Fruit fly (Drosophila melanogaster) whole organism, embryonic: ENCODE data around the gene WASp.

ENCODE experiments used
- B-H1 ChIP-seq: fragments of 200-800 bp; sonication (Bioruptor generic); IDR thresholded peaks from 3 replicates; pipeline ENCODE4 v1.3.6; 2022; ENCODE audit warnings: missing biosample characterization, missing genetic modification characterization
- CG10321 ChIP-seq: fragments of 200-800 bp; sonication (Bioruptor generic); IDR thresholded peaks from 2 replicates; pipeline ENCODE4 v1.3.6; 2022; ENCODE audit warnings: missing biosample characterization, missing genetic modification characterization
- CG10565 ChIP-seq: fragments of 200-800 bp; sonication (Bioruptor generic); optimal IDR thresholded peaks from 3 replicates; lab custom pipeline; 2016; ENCODE audit warnings: missing biosample characterization, mild to moderate bottlenecking, missing genetic modification characterization
- CG11456 ChIP-seq: fragments of 200-800 bp; sonication (Bioruptor generic); IDR thresholded peaks from 3 replicates; pipeline ENCODE4 v1.3.6; 2022; ENCODE audit warnings: missing biosample characterization, missing genetic modification characterization
- CG1233 ChIP-seq: fragments of 200-800 bp; sonication (Bioruptor generic); optimal IDR thresholded peaks from 4 replicates; lab custom pipeline; 2018; ENCODE audit warnings: missing biosample characterization, mild to moderate bottlenecking, missing genetic modification characterization
- CG12744 ChIP-seq: fragments of 200-800 bp; sonication (Bioruptor generic); optimal IDR thresholded peaks from 2 replicates; lab custom pipeline; 2016; ENCODE audit warnings: missing biosample characterization, missing genetic modification characterization
- CG13775 ChIP-seq: fragments of 200-800 bp; sonication (Bioruptor generic); optimal IDR thresholded peaks from 3 replicates; lab custom pipeline; 2017; ENCODE audit warnings: missing biosample characterization, mild to moderate bottlenecking, missing genetic modification characterization
- CG14860 ChIP-seq: fragments of 200-800 bp; sonication (Bioruptor generic); IDR thresholded peaks from 3 replicates; pipeline ENCODE4 v1.3.6; 2022; ENCODE audit warnings: missing biosample characterization, missing genetic modification characterization; ENCODE audit not compliant: partially characterized antibody
- CG14965 ChIP-seq: fragments of 200-800 bp; sonication (Bioruptor generic); optimal IDR thresholded peaks from 2 replicates; lab custom pipeline; 2016; ENCODE audit warnings: missing biosample characterization, missing genetic modification characterization, borderline replicate concordance
- CG1529 ChIP-seq: fragments of 200-800 bp; sonication (Bioruptor generic); optimal IDR thresholded peaks from 3 replicates; lab custom pipeline; 2018; ENCODE audit warnings: missing biosample characterization, missing genetic modification characterization
- CG18011 ChIP-seq: fragments of 200-800 bp; sonication (Bioruptor generic); optimal IDR thresholded peaks from 2 replicates; lab custom pipeline; 2017; ENCODE audit warnings: missing biosample characterization, missing genetic modification characterization, mild to moderate bottlenecking, moderate library complexity, missing genotype
- CG30431 ChIP-seq: fragments of 200-800 bp; sonication (Bioruptor generic); optimal IDR thresholded peaks from 2 replicates; lab custom pipeline; 2017; ENCODE audit warnings: missing biosample characterization, missing genetic modification characterization
- CG4328 ChIP-seq: fragments of 200-800 bp; sonication (Bioruptor generic); optimal IDR thresholded peaks from 3 replicates; lab custom pipeline; 2017; ENCODE audit warnings: missing biosample characterization, missing genetic modification reagents, missing genetic modification characterization
- CG6683 ChIP-seq: fragments of 200-800 bp; sonication (Bioruptor generic); optimal IDR thresholded peaks from 2 replicates; lab custom pipeline; 2017; ENCODE audit warnings: missing biosample characterization, mild to moderate bottlenecking, missing genetic modification characterization, missing genetic modification reagents
- CG7786 ChIP-seq: fragments of 200-800 bp; sonication (Bioruptor generic); optimal IDR thresholded peaks from 2 replicates; lab custom pipeline; 2016; ENCODE audit warnings: missing biosample characterization, missing genetic modification characterization
- CG8388 ChIP-seq: fragments of 200-800 bp; sonication (Bioruptor generic); optimal IDR thresholded peaks from 2 replicates; lab custom pipeline; 2019; ENCODE audit warnings: missing biosample characterization, mild to moderate bottlenecking, missing genetic modification characterization, moderate library complexity
- CG9609 ChIP-seq: fragments of 200-800 bp; sonication (Bioruptor generic); optimal IDR thresholded peaks from 3 replicates; lab custom pipeline; 2016; ENCODE audit warnings: missing biosample characterization, missing genetic modification characterization
- Camta ChIP-seq: fragments of 200-800 bp; sonication (Bioruptor generic); optimal IDR thresholded peaks from 2 replicates; lab custom pipeline; 2016; ENCODE audit warnings: missing biosample characterization, missing genetic modification characterization
- D19B ChIP-seq: fragments of 200-800 bp; sonication (Bioruptor generic); optimal IDR thresholded peaks from 2 replicates; lab custom pipeline; 2017; ENCODE audit warnings: missing biosample characterization, mild to moderate bottlenecking, missing genetic modification characterization
- Dip2 ChIP-seq: fragments of 200-800 bp; sonication (Bioruptor generic); IDR thresholded peaks from 2 replicates; pipeline ENCODE4 v1.3.6; 2022; ENCODE audit warnings: missing biosample characterization, missing genetic modification characterization
- Doc2 ChIP-seq: fragments of 200-800 bp; sonication (Bioruptor generic); IDR thresholded peaks from 2 replicates; pipeline ENCODE4 v1.3.6; 2022; ENCODE audit warnings: missing biosample characterization, missing genetic modification characterization
- Dp ChIP-seq: fragments of 200-800 bp; sonication (Bioruptor generic); optimal IDR thresholded peaks from 2 replicates; lab custom pipeline; 2018; ENCODE audit warnings: missing biosample characterization, mild to moderate bottlenecking, missing genetic modification characterization, moderate library complexity
- E2f2 ChIP-seq: fragments of 200-800 bp; sonication (Bioruptor generic); IDR thresholded peaks from 2 replicates; pipeline ENCODE4 v1.3.6; 2022; ENCODE audit warnings: missing biosample characterization, missing genetic modification characterization
- Fer2 ChIP-seq: fragments of 200-800 bp; sonication (Bioruptor generic); optimal IDR thresholded peaks from 2 replicates; lab custom pipeline; 2018; ENCODE audit warnings: missing biosample characterization, mild to moderate bottlenecking, missing genetic modification characterization, moderate library complexity
- MESR4 ChIP-seq: fragments of 200-800 bp; sonication (Bioruptor generic); optimal IDR thresholded peaks from 2 replicates; lab custom pipeline; 2018; ENCODE audit warnings: missing biosample characterization, mild to moderate bottlenecking, missing genetic modification characterization, moderate library complexity
- Mad ChIP-seq: fragments of 200-800 bp; sonication (Bioruptor generic); optimal IDR thresholded peaks from 2 replicates; lab custom pipeline; 2016; ENCODE audit warnings: missing biosample characterization, missing genetic modification characterization
- Scr ChIP-seq: fragments of 200-800 bp; sonication (Bioruptor generic); IDR thresholded peaks from 2 replicates; pipeline ENCODE4 v1.3.6; 2022; ENCODE audit warnings: missing biosample characterization, missing genetic modification characterization; ENCODE audit not compliant: partially characterized antibody
- Sin3A ChIP-seq: fragments of >200 bp; optimal IDR thresholded peaks from 2 replicates; lab custom pipeline; 2018
- Ssrp ChIP-seq: fragments of 200-800 bp; sonication (Bioruptor generic); optimal IDR thresholded peaks from 2 replicates; lab custom pipeline; 2018; ENCODE audit warnings: missing biosample characterization, mild to moderate bottlenecking, missing genetic modification characterization, moderate library complexity
- YL-1 ChIP-seq: fragments of 200-800 bp; sonication (Bioruptor generic); optimal IDR thresholded peaks from 3 replicates; lab custom pipeline; 2017; ENCODE audit warnings: missing biosample characterization, mild to moderate bottlenecking, missing genetic modification characterization
- abd-A ChIP-seq: fragments of 200-800 bp; sonication (Bioruptor generic); optimal IDR thresholded peaks from 3 replicates; lab custom pipeline; 2019; ENCODE audit warnings: missing biosample characterization, mild to moderate bottlenecking, missing genetic modification characterization, moderate library complexity
- ato ChIP-seq: fragments of 200-800 bp; sonication (Bioruptor generic); IDR thresholded peaks from 2 replicates; pipeline ENCODE4 v1.3.6; 2022; ENCODE audit warnings: missing biosample characterization, missing genetic modification characterization; ENCODE audit not compliant: partially characterized antibody
- dimm ChIP-seq: fragments of 200-800 bp; sonication (Bioruptor generic); IDR thresholded peaks from 2 replicates; pipeline ENCODE4 v1.3.6; 2022; ENCODE audit warnings: missing biosample characterization, missing genetic modification characterization
- gem ChIP-seq: fragments of 200-800 bp; sonication (Bioruptor generic); optimal IDR thresholded peaks from 2 replicates; lab custom pipeline; 2019; ENCODE audit warnings: missing biosample characterization, mild to moderate bottlenecking, missing genetic modification characterization, moderate library complexity
- grn ChIP-seq: fragments of 200-800 bp; sonication (Bioruptor generic); optimal IDR thresholded peaks from 3 replicates; lab custom pipeline; 2017; ENCODE audit warnings: missing biosample characterization, missing genetic modification characterization
- gsb-n ChIP-seq: fragments of 200-800 bp; sonication (Bioruptor generic); optimal IDR thresholded peaks from 3 replicates; lab custom pipeline; 2018; ENCODE audit warnings: missing biosample characterization, mild to moderate bottlenecking, missing genetic modification characterization
- hb ChIP-seq: fragments of 200-800 bp; sonication (Bioruptor generic); IDR thresholded peaks from 3 replicates; pipeline ENCODE4 v1.3.6; 2022; ENCODE audit warnings: missing biosample characterization, missing genetic modification characterization; ENCODE audit not compliant: partially characterized antibody
- hkb ChIP-seq, 2 experiments: fragments of 200-800 bp in 1 of 2; fragments of >200 bp in 1 of 2; sonication (Bioruptor generic) in 1 of 2; IDR thresholded peaks in 1 of 2; optimal IDR thresholded peaks in 1 of 2; 2 replicates each; pipeline versions ENCODE4 v1.3.6 to Lab custom; 2017 to 2022; ENCODE audit warnings: missing biosample characterization in 1 of 2, missing genetic modification characterization in 1 of 2
- jigr1 ChIP-seq: fragments of 200-800 bp; sonication (Bioruptor generic); IDR thresholded peaks from 3 replicates; pipeline ENCODE4 v1.3.6; 2022; ENCODE audit warnings: missing biosample characterization, missing genetic modification characterization
- knrl ChIP-seq: fragments of 200-800 bp; sonication (Bioruptor generic); IDR thresholded peaks from 3 replicates; pipeline ENCODE4 v1.3.6; 2022; ENCODE audit warnings: missing biosample characterization, missing genetic modification characterization; ENCODE audit not compliant: partially characterized antibody
- lilli ChIP-seq: fragments of 200-800 bp; sonication (Bioruptor generic); optimal IDR thresholded peaks from 3 replicates; lab custom pipeline; 2016; ENCODE audit warnings: missing biosample characterization, missing genetic modification characterization
- mirr ChIP-seq: fragments of 200-800 bp; sonication (Bioruptor generic); optimal IDR thresholded peaks from 3 replicates; lab custom pipeline; 2018; ENCODE audit warnings: missing biosample characterization, mild to moderate bottlenecking, missing genetic modification characterization
- psq ChIP-seq: fragments of 200-800 bp; sonication (Bioruptor generic); optimal IDR thresholded peaks from 2 replicates; lab custom pipeline; 2017; ENCODE audit warnings: missing biosample characterization, missing genetic modification characterization
- sens ChIP-seq: fragments of 200-800 bp; sonication (Bioruptor generic); peaks from one replicate; lab custom pipeline; 2016; ENCODE audit warnings: missing biosample characterization, missing genetic modification characterization
- sim ChIP-seq: fragments of 200-800 bp; sonication (Bioruptor generic); IDR thresholded peaks from 2 replicates; pipeline ENCODE4 v1.3.6; 2022; ENCODE audit warnings: missing biosample characterization, missing genetic modification characterization
- slp2 ChIP-seq: fragments of 200-800 bp; sonication (Bioruptor generic); optimal IDR thresholded peaks from 2 replicates; lab custom pipeline; 2016; ENCODE audit warnings: missing biosample characterization, missing genetic modification characterization
- stwl ChIP-seq: fragments of 200-800 bp; sonication (Bioruptor generic); optimal IDR thresholded peaks from 3 replicates; lab custom pipeline; 2018; ENCODE audit warnings: missing biosample characterization, mild to moderate bottlenecking, missing genetic modification characterization, moderate library complexity
- wor ChIP-seq: fragments of 200-800 bp; sonication (Bioruptor generic); IDR thresholded peaks from 2 replicates; pipeline ENCODE4 v1.3.6; 2022; ENCODE audit warnings: missing biosample characterization, missing genetic modification characterization
- yki ChIP-seq: fragments of >200 bp; optimal IDR thresholded peaks from 3 replicates; lab custom pipeline; 2018
- zfh1 ChIP-seq: fragments of 200-800 bp; sonication (Bioruptor generic); IDR thresholded peaks from 3 replicates; pipeline ENCODE4 v1.3.6; 2022; ENCODE audit warnings: missing biosample characterization, missing genetic modification characterization

WASp gene

dm6 chr3R:28831626-28832267 lies at the start of gene WASp (continued):
- TF ChIP-seq CG30431, result peak; percentile 32
- no peak for TF ChIP-seq wor (GFP tag; lab: Robert Waterston, UW)
- TF ChIP-seq CG9609 (GFP tag; lab: Kevin White, UChicago), result peak; percentile 53
- TF ChIP-seq Sin3A (lab: Kevin White, UChicago), result peak; percentile 53
- TF ChIP-seq Dip2 (GFP tag; lab: Robert Waterston, UW), result no peak
- TF ChIP-seq E2f2 (GFP tag; lab: Robert Waterston, UW), result peak; percentile 73
- TF ChIP-seq CG10321 (GFP tag; lab: Robert Waterston, UW), result no peak
- TF ChIP-seq lilli (GFP tag; lab: Kevin White, UChicago), result peak; percentile 79
- peak; percentile 42 for TF ChIP-seq CG6683 (GFP tag; lab: Kevin White, UChicago)
- peak; percentile 77 for TF ChIP-seq Camta (GFP tag; lab: Kevin White, UChicago)
- no peak for TF ChIP-seq yki (lab: Kevin White, UChicago)
- TF ChIP-seq CG14860 (GFP tag; lab: Robert Waterston, UW), result peak; percentile 53; the same call in 1 of the 3 replicates
- TF ChIP-seq Fer2 (tag; lab: Kevin White, UChicago), result peak; percentile 18
- no peak for TF ChIP-seq hb
- peak; percentile 78 for TF ChIP-seq Mad (GFP tag; lab: Kevin White, UChicago)
- peak; percentile 86 for TF ChIP-seq CG11456
- TF ChIP-seq CG1529 (GFP tag; lab: Kevin White, UChicago), result no peak
- peak; percentile 70 for TF ChIP-seq CG4328
- TF ChIP-seq zfh1 (GFP tag; lab: Robert Waterston, UW), result peak; percentile 78
- TF ChIP-seq abd-A (tag; lab: Kevin White, UChicago), result no peak
- TF ChIP-seq CG1233 (GFP tag; lab: Kevin White, UChicago), result peak; percentile 43
- TF ChIP-seq D19B (GFP tag; lab: Kevin White, UChicago), result no peak
- TF ChIP-seq Dp (GFP tag; lab: Kevin White, UChicago), result peak; percentile 63
- TF ChIP-seq hkb (optimal IDR thresholded peaks at IDR 0.05; lab: Kevin White, UChicago), result peak; percentile 56
- TF ChIP-seq hkb (GFP tag; IDR thresholded peaks at IDR 0.05; lab: Robert Waterston, UW), result peak; percentile 76
- TF ChIP-seq MESR4, result peak; percentile 66
- TF ChIP-seq Doc2, result no peak
- peak; percentile 89 for TF ChIP-seq YL-1 (GFP tag; lab: Kevin White, UChicago)
- TF ChIP-seq CG14965, result no peak
- no peak for TF ChIP-seq dimm (GFP tag; lab: Robert Waterston, UW)
- no peak for TF ChIP-seq psq (GFP tag; lab: Kevin White, UChicago)
- TF ChIP-seq ato (GFP tag; lab: Robert Waterston, UW), result peak; percentile 42; the same call in 1 of the 2 replicates
- peak; percentile 79 for TF ChIP-seq CG13775 (GFP tag; lab: Kevin White, UChicago)
- TF ChIP-seq Ssrp (tag; lab: Kevin White, UChicago), result peak; percentile 33
- no peak for TF ChIP-seq grn (GFP tag; lab: Kevin White, UChicago)
- 0 out of 2 replicates have a peak, but pooled peaks have one; percentile 26 for TF ChIP-seq sim (GFP tag; lab: Robert Waterston, UW)
- peak; percentile 78 for TF ChIP-seq slp2 (GFP tag; lab: Kevin White, UChicago)
- peak; percentile 22 for TF ChIP-seq mirr (GFP tag; lab: Kevin White, UChicago)
- no peak for TF ChIP-seq jigr1 (GFP tag; lab: Robert Waterston, UW)
- TF ChIP-seq CG10565, result no peak
- TF ChIP-seq gem (tag; lab: Kevin White, UChicago), result no peak
- peak; percentile 61 for TF ChIP-seq CG7786 (GFP tag; lab: Kevin White, UChicago)
- TF ChIP-seq stwl (tag; lab: Kevin White, UChicago), result peak; percentile 94
- peak; percentile 47; the same call in 1 of the 3 replicates for TF ChIP-seq knrl
- TF ChIP-seq CG8388 (GFP tag; lab: Kevin White, UChicago), result peak; percentile 51
- peak; percentile 66 for TF ChIP-seq CG18011
- TF ChIP-seq Scr (GFP tag; lab: Robert Waterston, UW), result peak; percentile 64
- TF ChIP-seq gsb-n, result no peak
- peak; percentile 80 for TF ChIP-seq CG12744 (GFP tag; lab: Kevin White, UChicago)
- TF ChIP-seq B-H1, result peak; percentile 44; the same call in 1 of the 3 replicates
- TF ChIP-seq sens (GFP tag; lab: Kevin White, UChicago), result peak; percentile 95
